Fruit fly (Drosophila melanogaster): ENCODE data around the gene CG31948.

CG31948 gene

dm6 chr2L:2399897-2400296, 16.6 kb downstream of the CG31948 start, which contains the start of gene VGlut:
VGlut (plus strand) TSS chr2L:2400295.
- no peak for TF ChIP-seq CTCF (optimal IDR thresholded peaks at IDR 0.05)
- no peak for TF ChIP-seq CG8478 (optimal IDR thresholded peaks at IDR 0.05)

DNA sequence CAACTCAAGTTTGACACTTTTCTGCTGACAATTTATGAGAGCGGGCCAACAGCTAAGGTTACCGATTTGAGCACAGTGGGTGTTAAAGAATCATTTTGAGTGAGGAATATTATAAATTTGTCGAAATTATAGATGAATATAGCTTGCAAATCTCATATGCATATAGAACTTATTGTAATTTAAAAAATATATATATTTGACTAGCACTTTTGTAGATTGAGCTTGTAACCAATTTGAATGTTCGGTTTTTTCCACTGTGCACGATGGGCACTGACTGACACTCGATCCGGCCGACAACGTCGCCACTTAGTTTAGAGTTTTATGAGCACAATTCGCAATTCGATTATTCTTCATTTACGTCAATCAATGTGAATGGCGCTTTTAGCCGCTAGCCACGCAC, 18.1 kb downstream of the CG31948 start:
- TF ChIP-seq CG8478 (optimal IDR thresholded peaks at IDR 0.05): no peak
- TF ChIP-seq CTCF (optimal IDR thresholded peaks at IDR 0.05): no peak

dm6 chr2L:2397080-2397479, 19.4 kb downstream of the CG31948 start:
- no peak for TF ChIP-seq CTCF (optimal IDR thresholded peaks at IDR 0.05)
- no peak for TF ChIP-seq CG8478 (optimal IDR thresholded peaks at IDR 0.05)

DNA sequence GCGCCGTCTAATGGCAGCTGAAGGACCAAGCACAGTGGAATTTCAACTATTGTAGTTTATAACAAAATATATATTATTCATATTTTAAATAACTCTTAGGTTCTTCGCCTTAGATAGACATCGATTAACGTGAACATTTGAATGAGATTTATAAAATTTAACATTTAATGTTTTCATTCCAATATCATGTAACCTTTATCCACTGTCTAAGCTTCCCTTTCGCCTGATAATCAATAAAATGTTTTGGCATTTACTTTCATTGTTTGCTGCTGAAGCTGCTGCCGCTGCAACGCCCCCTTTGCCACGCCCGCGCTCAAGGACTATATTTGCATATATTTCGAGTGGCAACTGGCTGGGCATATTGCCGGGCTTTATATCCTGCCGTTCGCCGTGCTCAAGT, 21.6 kb downstream of the CG31948 start:
- TF ChIP-seq CG8478 (optimal IDR thresholded peaks at IDR 0.05): no peak
- no peak for TF ChIP-seq CTCF (optimal IDR thresholded peaks at IDR 0.05)

- no peak for TF ChIP-seq CG8478 (optimal IDR thresholded peaks at IDR 0.05)
- no peak for TF ChIP-seq CTCF (optimal IDR thresholded peaks at IDR 0.05)
Observed at dm6 chr2L:2391321-2391720, 25.2 kb downstream of the CG31948 start, which contains the start of gene CG46448. CG46448 (plus strand) TSS chr2L:2391660.

DNA sequence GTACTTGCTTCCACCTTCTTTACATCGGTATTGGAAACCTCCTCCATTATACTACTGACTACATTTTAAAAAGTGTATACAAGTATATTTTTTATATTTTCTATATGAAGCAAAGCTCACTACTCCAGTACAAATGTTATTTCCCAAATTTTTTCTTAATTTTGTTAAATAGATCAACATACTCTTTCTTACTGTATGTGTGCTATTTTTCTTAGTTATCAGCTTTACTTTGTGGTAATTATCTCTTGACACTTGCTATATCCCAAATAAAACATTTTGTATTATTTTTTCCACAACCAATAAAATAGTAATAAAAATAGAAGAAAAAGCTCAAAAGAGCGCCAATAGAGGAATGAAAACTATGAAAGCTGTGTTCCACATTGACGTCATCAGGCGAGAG, 25.9 kb downstream of the CG31948 start, which contains the start of gene CG43750:
Gene CG43750, minus strand, starts transcription at position 101 of the 400 bp plus-strand sequence.
- TF ChIP-seq CG8478 (optimal IDR thresholded peaks at IDR 0.05) (no peak), CTCF (optimal IDR thresholded peaks at IDR 0.05) (no peak)

dm6 chr2L:2385692-2386091, 30.8 kb downstream of the CG31948 start, which contains the start of gene CG3557:
CG3557 (minus strand) TSS chr2L:2385792.
- no peak for TF ChIP-seq CTCF (optimal IDR thresholded peaks at IDR 0.05)
- TF ChIP-seq CG8478 (optimal IDR thresholded peaks at IDR 0.05): no peak

dm6 chr2L:2382971-2383370, 33.5 kb downstream of the CG31948 start, which contains the start of gene PIG-Wa:
PIG-Wa (plus strand) TSS chr2L:2383202.
- TF ChIP-seq CG8478 (optimal IDR thresholded peaks at IDR 0.05) (no peak), CTCF (optimal IDR thresholded peaks at IDR 0.05) (no peak)

dm6 chr2L:2380805-2381204, 35.7 kb downstream of the CG31948 start, which contains the start of gene Eogt:
Eogt (plus strand) TSS chr2L:2381097.
- TF ChIP-seq CTCF (optimal IDR thresholded peaks at IDR 0.05) (peak in 1 of 2 experiments; percentile 6), CG8478 (optimal IDR thresholded peaks at IDR 0.05) (no peak)

DNA sequence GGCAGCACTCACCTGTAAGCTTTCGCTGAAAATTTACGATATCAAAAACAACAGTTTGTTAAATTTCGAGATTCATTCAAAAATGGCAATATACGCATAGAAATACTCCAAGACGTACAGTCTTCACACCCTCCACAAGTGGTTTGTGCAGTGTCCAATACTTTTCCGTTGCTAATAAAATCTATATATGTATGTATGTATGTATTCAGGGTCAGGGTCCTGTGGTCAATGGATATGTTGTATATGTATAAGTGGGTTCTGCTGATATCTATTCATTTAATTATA, 40.2 kb downstream of the CG31948 start:
- no peak for TF ChIP-seq CTCF (optimal IDR thresholded peaks at IDR 0.05)
- no peak for TF ChIP-seq CG8478 (optimal IDR thresholded peaks at IDR 0.05)

- TF ChIP-seq CG8478 (optimal IDR thresholded peaks at IDR 0.05): no peak
- peak in 1 of 2 experiments; percentile 27 for TF ChIP-seq CTCF (optimal IDR thresholded peaks at IDR 0.05)
Observed at dm6 chr2L:2375655-2376417, 40.7 kb downstream of the CG31948 start, which contains the start of gene Atxn7. Atxn7 (plus strand) TSS chr2L:2375841.

dm6 chr2L:2373818-2374746, 42.4 kb downstream of the CG31948 start, which contains the start of the genes CG3609 and CG15390:
CG3609 (minus strand) TSS chr2L:2374627.
CG15390 (plus strand) TSS chr2L:2374713.
- TF ChIP-seq CTCF (optimal IDR thresholded peaks at IDR 0.05) (peak in 1 of 2 experiments; percentile 3), CG8478 (optimal IDR thresholded peaks at IDR 0.05) (no peak)

DNA sequence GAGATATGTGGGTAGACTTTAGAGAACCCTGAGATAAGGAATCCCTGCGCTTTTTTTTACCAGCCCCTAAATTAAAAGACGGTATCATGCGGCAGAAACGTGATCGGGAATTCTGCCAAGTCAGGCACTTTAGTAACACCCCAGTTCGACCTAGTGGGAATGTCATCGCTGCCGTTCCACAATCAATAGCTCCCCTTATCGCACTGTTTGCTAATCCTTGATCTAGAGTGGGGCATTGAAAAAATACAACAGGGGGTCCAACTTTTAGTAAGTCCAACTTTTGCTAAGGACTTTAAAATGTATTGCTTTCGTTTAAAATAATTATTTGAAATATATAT, 44.4 kb downstream of the CG31948 start:
- TF ChIP-seq CG8478 (optimal IDR thresholded peaks at IDR 0.05): no peak
- no peak for TF ChIP-seq CTCF (optimal IDR thresholded peaks at IDR 0.05)

DNA sequence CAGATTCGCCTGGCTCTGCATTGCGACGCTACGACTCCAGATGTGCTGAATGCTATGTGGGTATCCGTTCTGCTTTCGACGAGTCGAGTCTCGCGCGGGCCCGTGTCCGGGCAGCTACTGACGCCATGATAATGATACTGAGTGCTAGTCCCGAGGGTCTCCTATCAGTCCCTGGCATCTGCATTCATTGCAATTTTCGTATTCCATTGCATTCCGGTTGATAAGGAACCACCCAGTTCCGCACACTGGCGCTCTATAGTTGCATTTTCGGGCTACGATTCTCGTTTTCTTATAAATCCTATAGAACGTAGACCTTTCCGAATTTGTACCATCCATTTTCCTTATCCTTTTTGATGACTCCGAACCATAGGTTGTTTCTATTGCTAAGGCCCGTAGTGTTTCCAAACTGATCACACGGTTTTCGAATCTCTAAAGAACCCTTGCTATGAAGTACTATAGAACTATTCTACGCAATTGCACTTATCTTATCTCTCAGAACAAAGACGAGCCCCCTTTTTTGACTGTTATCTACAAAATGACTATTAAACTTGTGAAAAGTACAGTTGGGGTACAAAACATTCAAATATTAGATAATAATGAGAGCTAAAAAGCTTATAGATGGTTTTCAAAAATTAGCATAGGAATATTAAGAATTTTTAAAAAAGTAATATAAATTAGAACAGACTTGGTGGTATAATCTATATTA, 45.0 kb downstream of the CG31948 start, which contains the start of gene CG3597:
Gene CG3597, minus strand, starts transcription at position 119 of the 706 bp plus-strand sequence.
- TF ChIP-seq CTCF (optimal IDR thresholded peaks at IDR 0.05): no peak
- TF ChIP-seq CG8478 (optimal IDR thresholded peaks at IDR 0.05): no peak

- no peak for TF ChIP-seq CTCF (optimal IDR thresholded peaks at IDR 0.05)
- no peak for TF ChIP-seq CG8478 (optimal IDR thresholded peaks at IDR 0.05)
Observed at dm6 chr2L:2370352-2370751, 46.2 kb downstream of the CG31948 start.
